Worm (Caenorhabditis elegans): ENCODE data around the gene klf-3.

DNA sequence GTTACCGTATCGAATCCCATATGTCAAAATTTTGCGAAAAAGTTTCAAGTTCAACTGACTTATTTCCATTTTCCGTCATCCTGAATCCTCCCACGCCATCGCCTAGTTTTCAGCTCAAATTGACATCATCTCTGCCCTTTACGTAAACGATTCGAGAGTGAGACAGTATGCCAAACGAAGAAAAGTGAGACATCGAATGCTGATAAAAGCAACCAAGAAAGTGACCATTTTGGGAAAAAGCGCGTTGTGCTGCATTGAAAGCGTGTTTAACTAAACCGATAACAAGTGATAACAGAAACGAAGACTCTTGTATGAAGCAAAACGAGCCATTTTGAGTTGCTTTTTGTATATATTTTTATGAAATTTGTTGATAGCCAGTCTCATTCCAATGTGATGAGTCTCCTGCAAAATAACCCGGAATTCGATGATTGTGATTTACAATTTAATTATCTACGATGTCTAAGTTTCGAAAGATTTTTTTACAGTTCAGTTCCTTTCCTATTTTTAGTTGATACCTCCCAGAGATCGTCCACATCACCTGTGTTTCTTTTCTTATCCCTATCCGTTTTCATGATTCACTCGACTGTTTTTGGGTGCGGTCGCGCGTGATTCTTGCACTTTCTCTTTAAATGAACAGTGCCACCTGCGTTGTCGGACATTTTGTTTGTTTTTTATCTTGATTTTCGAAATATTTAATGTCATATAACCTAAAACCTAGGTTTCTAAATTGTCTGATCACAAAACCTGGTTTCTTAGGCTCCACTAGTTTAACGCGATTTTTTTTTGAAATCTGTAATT, 1.2 kb upstream of the klf-3 start:
- TF ChIP-seq him-1 (tag; optimal IDR thresholded peaks at IDR 0.05) (no peak), W03F9.2 (tag; optimal IDR thresholded peaks at IDR 0.05) (no peak)

All from whole organism, L4/young adult.